Fruit fly (Drosophila melanogaster) whole organism, pupa: ENCODE data around the gene Cpr35B.

Source experiments
- CG13204 ChIP-seq: fragments of 200-800 bp; sonication (Bioruptor generic); optimal IDR thresholded peaks from 2 replicates; lab custom pipeline; 2018; ENCODE audit warnings: missing biosample characterization, mild to moderate bottlenecking, missing genetic modification characterization, moderate library complexity
- CG14655 ChIP-seq: fragments of 200-800 bp; sonication (Bioruptor generic); optimal IDR thresholded peaks from 3 replicates; lab custom pipeline; 2017; ENCODE audit warnings: mild to moderate bottlenecking, missing biosample characterization, missing genetic modification reagents, missing genetic modification characterization
- CG32121 ChIP-seq: fragments of 200-800 bp; sonication (Bioruptor generic); IDR thresholded peaks from 2 replicates; pipeline ENCODE4 v1.3.6; 2022; ENCODE audit warnings: missing biosample characterization, missing genetic modification characterization
- CG34367 ChIP-seq: fragments of 200-800 bp; sonication (Bioruptor generic); optimal IDR thresholded peaks from 2 replicates; lab custom pipeline; 2018; ENCODE audit warnings: missing biosample characterization, mild to moderate bottlenecking, missing genetic modification characterization
- CG4496 ChIP-seq: fragments of 200-800 bp; sonication (Bioruptor generic); IDR thresholded peaks from 3 replicates; pipeline ENCODE4 v1.3.6; 2022; ENCODE audit warnings: missing biosample characterization, missing genetic modification characterization
- CG8301 ChIP-seq: fragments of 200-800 bp; sonication (Bioruptor generic); optimal IDR thresholded peaks from 2 replicates; lab custom pipeline; 2018; ENCODE audit warnings: missing biosample characterization, mild to moderate bottlenecking, missing genetic modification characterization
- CG9948 ChIP-seq: fragments of 200-800 bp; sonication (Bioruptor generic); optimal IDR thresholded peaks from 2 replicates; lab custom pipeline; 2018; ENCODE audit warnings: missing biosample characterization, mild to moderate bottlenecking, missing genetic modification characterization, moderate library complexity
- EcR ChIP-seq: fragments of 200-800 bp; sonication (Bioruptor generic); optimal IDR thresholded peaks from 3 replicates; lab custom pipeline; 2019; ENCODE audit warnings: missing biosample characterization, missing genetic modification characterization, mild to moderate bottlenecking, moderate library complexity, missing genetic modification reagents
- Pif1A ChIP-seq: fragments of 200-800 bp; sonication (Bioruptor generic); optimal IDR thresholded peaks from 3 replicates; lab custom pipeline; 2016; ENCODE audit warnings: missing biosample characterization, missing genetic modification characterization
- gl ChIP-seq: fragments of 200-800 bp; sonication (Bioruptor generic); optimal IDR thresholded peaks from 2 replicates; lab custom pipeline; 2018; ENCODE audit warnings: missing biosample characterization, mild to moderate bottlenecking, missing genetic modification characterization

DNA sequence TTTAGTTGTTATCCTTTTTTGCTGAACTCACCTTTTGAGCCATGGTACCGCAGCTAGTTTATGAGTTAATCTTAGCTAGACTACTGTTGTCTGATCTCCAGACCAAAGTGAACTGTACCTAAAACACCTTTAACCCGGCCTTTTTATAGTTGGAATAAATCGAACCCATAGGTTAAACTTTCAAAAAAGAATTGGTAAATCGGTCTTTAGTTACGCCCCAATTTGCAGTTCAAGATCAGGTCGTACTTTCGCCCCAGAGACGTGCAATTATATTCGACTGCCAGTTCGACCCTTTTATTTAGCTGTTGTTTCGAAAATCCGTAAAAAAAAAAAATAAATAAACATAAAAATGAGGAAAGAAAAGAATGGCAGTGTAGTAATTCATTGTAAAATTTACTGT lies at the start of gene Cpr35B:
- TF ChIP-seq CG8301 (tag; lab: Kevin White, UChicago): no peak
- TF ChIP-seq gl (tag; lab: Kevin White, UChicago): no peak
- no peak for TF ChIP-seq EcR (GFP tag; lab: Kevin White, UChicago)
- TF ChIP-seq CG13204 (GFP tag; lab: Kevin White, UChicago): no peak
- no peak for TF ChIP-seq CG14655 (GFP tag; lab: Kevin White, UChicago)
- TF ChIP-seq CG34367: no peak
- no peak for TF ChIP-seq CG4496
- TF ChIP-seq Pif1A (GFP tag; lab: Kevin White, UChicago): no peak
- no peak for TF ChIP-seq CG32121
- TF ChIP-seq CG9948 (tag; lab: Kevin White, UChicago): no peak
